Worm (Caenorhabditis elegans) whole organism, young adult: Measurements from ENCODE around the gene Y19D2B.1.

Source experiments
- B0019.2 ChIP-seq: fragments of 200-800 bp; sonication (Bioruptor generic); conservative IDR thresholded peaks from 2 replicates; pipeline ENCODE4 v1.3.6; 2022; ENCODE audit warnings: missing genetic modification reagents, missing genetic modification characterization, missing compliant biosample characterization
- F10E7.11 ChIP-seq: sonication (generic microtip); optimal IDR thresholded peaks from 2 replicates; lab custom pipeline; 2017; ENCODE audit warnings: mild to moderate bottlenecking, missing genetic modification characterization, moderate library complexity, missing compliant biosample characterization
- F23B12.7 ChIP-seq: sonication (generic microtip); optimal IDR thresholded peaks from 2 replicates; lab custom pipeline; 2017; ENCODE audit warnings: missing genetic modification characterization, mild to moderate bottlenecking, missing compliant biosample characterization, antibody characterized with exemption, moderate library complexity; ENCODE audit not compliant: insufficient read depth
- F39B2.1 ChIP-seq: fragments of 200-800 bp; sonication (Bioruptor generic); IDR thresholded peaks from 2 replicates; pipeline ENCODE4 v1.3.6; 2022; ENCODE audit warnings: missing genetic modification reagents, missing genetic modification characterization, missing compliant biosample characterization
- K12H6.12 ChIP-seq: fragments of 200-800 bp; sonication (Bioruptor generic); optimal IDR thresholded peaks from 2 replicates; lab custom pipeline; 2018; ENCODE audit warnings: mild to moderate bottlenecking, missing genetic modification characterization, missing compliant biosample characterization
- T07F8.4 ChIP-seq: sonication (generic microtip); optimal IDR thresholded peaks from 2 replicates; lab custom pipeline; 2016; ENCODE audit warnings: mild to moderate bottlenecking, missing genetic modification characterization, moderate library complexity, missing compliant biosample characterization
- T26A5.8 ChIP-seq: sonication (generic microtip); optimal IDR thresholded peaks from 2 replicates; lab custom pipeline; 2016; ENCODE audit warnings: missing genetic modification characterization, missing compliant biosample characterization
- Y67H2A.10 ChIP-seq: fragments of 200-800 bp; sonication (Bioruptor generic); conservative IDR thresholded peaks from 2 replicates; pipeline ENCODE4 v1.3.6; 2022; ENCODE audit warnings: missing genetic modification reagents, missing genetic modification characterization, missing compliant biosample characterization
- Y95B8A.8 ChIP-seq: fragments of 200-800 bp; sonication (Bioruptor generic); IDR thresholded peaks from 2 replicates; pipeline ENCODE4 v1.3.6; 2022; ENCODE audit warnings: missing genetic modification reagents, missing genetic modification characterization, missing compliant biosample characterization
- akir-1 ChIP-seq: fragments of 200-800 bp; sonication (Bioruptor generic); optimal IDR thresholded peaks from 2 replicates; lab custom pipeline; 2018; ENCODE audit warnings: mild to moderate bottlenecking, missing genetic modification characterization, moderate library complexity, missing compliant biosample characterization
- athp-1 ChIP-seq: sonication (generic microtip); optimal IDR thresholded peaks from 2 replicates; lab custom pipeline; 2017; ENCODE audit warnings: mild to moderate bottlenecking, missing genetic modification characterization, missing compliant biosample characterization
- attf-3 ChIP-seq: fragments of 200-800 bp; sonication (Bioruptor generic); conservative IDR thresholded peaks from 2 replicates; pipeline ENCODE4 v1.3.6; 2022; ENCODE audit warnings: missing genetic modification reagents, missing genetic modification characterization, missing compliant biosample characterization
- bed-1 ChIP-seq: fragments of 200-800 bp; sonication (Bioruptor generic); IDR thresholded peaks from 2 replicates; pipeline ENCODE4 v1.3.6; 2022; ENCODE audit warnings: missing genetic modification reagents, missing genetic modification characterization, missing compliant biosample characterization
- cebp-1 ChIP-seq, 2 experiments: fragments of 200-800 bp in 1 of 2; sonication (Bioruptor generic) in 1 of 2; sonication (generic microtip) in 1 of 2; IDR thresholded peaks in 1 of 2; optimal IDR thresholded peaks in 1 of 2; 2 replicates each; pipeline versions ENCODE4 v1.3.6 to Lab custom; 2017 to 2022; ENCODE audit warnings: missing compliant biosample characterization in 2 of 2, missing genetic modification characterization in 2 of 2, mild to moderate bottlenecking in 1 of 2, missing genetic modification reagents in 1 of 2, moderate library complexity in 1 of 2
- dpl-1 ChIP-seq: fragments of 150-350 bp; optimal IDR thresholded peaks from 2 replicates; lab custom pipeline; 2014; ENCODE audit warnings: missing biosample characterization, missing genetic modification reagents, missing genetic modification characterization
- egrh-3 ChIP-seq: fragments of 200-800 bp; sonication (Bioruptor generic); IDR thresholded peaks from 2 replicates; pipeline ENCODE4 v1.3.6; 2022; ENCODE audit warnings: missing genetic modification reagents, missing genetic modification characterization, missing compliant biosample characterization
- ekl-4 ChIP-seq: fragments of 200-800 bp; sonication (Bioruptor generic); IDR thresholded peaks from 2 replicates; pipeline ENCODE4 v1.3.6; 2022; ENCODE audit warnings: missing genetic modification reagents, missing genetic modification characterization, missing compliant biosample characterization
- fkh-3 ChIP-seq: sonication (generic microtip); optimal IDR thresholded peaks from 2 replicates; lab custom pipeline; 2016; ENCODE audit warnings: mild to moderate bottlenecking, missing genetic modification characterization, missing compliant biosample characterization
- hlh-12 ChIP-seq: sonication (generic microtip); optimal IDR thresholded peaks from 2 replicates; lab custom pipeline; 2016; ENCODE audit warnings: missing genetic modification characterization, missing compliant biosample characterization
- hlh-26 ChIP-seq: fragments of 200-800 bp; sonication (Bioruptor generic); conservative IDR thresholded peaks from 2 replicates; pipeline ENCODE4 v1.3.6; 2022; ENCODE audit warnings: missing genetic modification reagents, missing genetic modification characterization, missing compliant biosample characterization
- hmg-20 ChIP-seq: fragments of 200-800 bp; sonication (Bioruptor generic); IDR thresholded peaks from 2 replicates; pipeline ENCODE4 v1.3.6; 2022; ENCODE audit warnings: missing genetic modification reagents, missing genetic modification characterization, missing compliant biosample characterization
- hsf-1 ChIP-seq: fragments of 200-800 bp; sonication (Bioruptor generic); IDR thresholded peaks from 2 replicates; pipeline ENCODE4 v1.3.6; 2022; ENCODE audit warnings: missing genetic modification reagents, missing genetic modification characterization, missing compliant biosample characterization
- lag-1 ChIP-seq: fragments of 200-800 bp; sonication (Bioruptor generic); IDR thresholded peaks from 2 replicates; pipeline ENCODE4 v1.3.6; 2022; ENCODE audit warnings: missing genetic modification reagents, missing genetic modification characterization, missing compliant biosample characterization
- let-607 ChIP-seq, 2 experiments: fragments of 200-800 bp in 1 of 2; sonication (Bioruptor generic) in 1 of 2; sonication (generic microtip) in 1 of 2; optimal IDR thresholded peaks; 2 replicates each; lab custom pipeline; 2016 to 2018; ENCODE audit warnings: mild to moderate bottlenecking in 2 of 2, missing compliant biosample characterization in 2 of 2, missing genetic modification characterization in 2 of 2, moderate library complexity in 2 of 2, missing genotype in 1 of 2
- madf-10 ChIP-seq: sonication (generic microtip); optimal IDR thresholded peaks from 2 replicates; lab custom pipeline; 2016; ENCODE audit warnings: mild to moderate bottlenecking, missing genetic modification characterization, missing compliant biosample characterization
- madf-8 ChIP-seq: fragments of 200-800 bp; sonication (Bioruptor generic); conservative IDR thresholded peaks from 2 replicates; pipeline ENCODE4 v1.3.6; 2022; ENCODE audit warnings: missing genetic modification reagents, missing genetic modification characterization, missing compliant biosample characterization
- mel-28 ChIP-seq: sonication (generic microtip); optimal IDR thresholded peaks from 2 replicates; lab custom pipeline; 2016; ENCODE audit warnings: borderline replicate concordance, mild to moderate bottlenecking, missing genetic modification characterization, missing compliant biosample characterization
- nfya-2 ChIP-seq: fragments of 200-800 bp; sonication (Bioruptor generic); IDR thresholded peaks from 2 replicates; pipeline ENCODE4 v1.3.6; 2022; ENCODE audit warnings: missing genetic modification reagents, missing genetic modification characterization, missing compliant biosample characterization
- nfyb-1 ChIP-seq: fragments of 200-800 bp; sonication (Bioruptor generic); IDR thresholded peaks from 2 replicates; pipeline ENCODE4 v1.3.6; 2022; ENCODE audit warnings: missing genetic modification reagents, missing genetic modification characterization, missing compliant biosample characterization
- nhr-120 ChIP-seq: fragments of 200-800 bp; sonication (Bioruptor generic); IDR thresholded peaks from 2 replicates; pipeline ENCODE4 v1.3.6; 2022; ENCODE audit warnings: missing genetic modification characterization, missing compliant biosample characterization
- nhr-27 ChIP-seq: fragments of 200-800 bp; sonication (Bioruptor generic); optimal IDR thresholded peaks from 2 replicates; lab custom pipeline; 2018; ENCODE audit warnings: mild to moderate bottlenecking, missing genetic modification characterization, moderate library complexity, missing compliant biosample characterization
- nhr-80 ChIP-seq: sonication (generic microtip); optimal IDR thresholded peaks from 2 replicates; lab custom pipeline; 2016; ENCODE audit warnings: missing genetic modification characterization, missing compliant biosample characterization
- rcor-1 ChIP-seq: fragments of 200-800 bp; sonication (Bioruptor generic); IDR thresholded peaks from 2 replicates; pipeline ENCODE4 v1.3.6; 2022; ENCODE audit warnings: missing genetic modification reagents, missing genetic modification characterization, missing compliant biosample characterization
- sdz-38 ChIP-seq: sonication (generic microtip); optimal IDR thresholded peaks from 2 replicates; lab custom pipeline; 2016; ENCODE audit warnings: missing genotype, missing genetic modification characterization, missing compliant biosample characterization
- snpc-1.1 ChIP-seq: sonication (generic microtip); optimal IDR thresholded peaks from 2 replicates; lab custom pipeline; 2017; ENCODE audit warnings: missing genetic modification characterization, mild to moderate bottlenecking, missing compliant biosample characterization, antibody characterized with exemption, moderate library complexity, missing genotype, missing genetic modification reagents; ENCODE audit not compliant: insufficient read depth
- snpc-1.3 ChIP-seq: sonication (generic microtip); optimal IDR thresholded peaks from 2 replicates; lab custom pipeline; 2017; ENCODE audit warnings: missing genetic modification characterization, mild to moderate bottlenecking, missing compliant biosample characterization, antibody characterized with exemption, moderate library complexity, missing genotype, missing genetic modification reagents; ENCODE audit not compliant: insufficient read depth
- snpc-4 ChIP-seq, 5 experiments: fragments of 150-350 bp in 1 of 5; sonication (generic microtip) in 4 of 5; optimal IDR thresholded peaks; 2 replicates each; lab custom pipeline; 2014 to 2018; ENCODE audit warnings: missing genetic modification characterization in 5 of 5, missing biosample characterization in 3 of 5, antibody characterized with exemption in 2 of 5, mild to moderate bottlenecking in 2 of 5, missing compliant biosample characterization in 2 of 5, missing genotype in 2 of 5, moderate library complexity in 2 of 5, missing genetic modification reagents in 1 of 5
- tlf-1 ChIP-seq: fragments of 200-800 bp; sonication (Bioruptor generic); optimal IDR thresholded peaks from 2 replicates; lab custom pipeline; 2018; ENCODE audit warnings: mild to moderate bottlenecking, missing genetic modification characterization, missing compliant biosample characterization
- unc-62 ChIP-seq: fragments of 150-350 bp; optimal IDR thresholded peaks from 2 replicates; lab custom pipeline; 2014; ENCODE audit warnings: missing biosample characterization, missing genetic modification reagents, missing genetic modification characterization
- ztf-3 ChIP-seq: fragments of 200-800 bp; sonication (Bioruptor generic); optimal IDR thresholded peaks from 2 replicates; lab custom pipeline; 2018; ENCODE audit warnings: mild to moderate bottlenecking, missing genetic modification characterization, missing compliant biosample characterization

Y19D2B.1 gene

DNA sequence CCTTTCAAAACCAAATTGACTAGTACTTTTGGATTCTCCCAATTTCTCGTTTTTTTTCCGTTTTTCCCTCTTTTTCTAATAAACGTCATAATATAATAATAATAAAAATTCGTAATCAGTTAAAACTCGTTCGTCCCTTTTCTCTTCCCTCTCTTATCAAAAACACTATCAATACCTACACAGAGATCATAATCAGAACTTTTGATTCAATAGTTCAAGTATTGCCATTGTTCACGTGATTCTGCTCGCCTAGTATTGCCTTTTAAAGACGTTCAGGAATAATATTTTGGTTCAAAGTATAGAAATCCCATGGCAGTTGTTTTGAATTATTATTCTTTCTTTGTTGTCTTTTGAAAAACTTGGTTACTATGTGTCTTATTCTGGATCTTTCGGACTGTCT lies 1.9 kb upstream of the Y19D2B.1 start (continued):
- TF ChIP-seq F23B12.7 (tag; lab: Kevin White, UChicago) (peak; percentile 44), B0019.2 (GFP tag; lab: Robert Waterston, UW) (no peak), mel-28 (tag; lab: Kevin White, UChicago) (no peak), snpc-1.1 (no peak), K12H6.12 (tag; lab: Kevin White, UChicago) (no peak), tlf-1 (no peak), snpc-4 (GFP tag; optimal IDR thresholded peaks at IDR 0.05; lab: Kevin White, UChicago) (no peak), snpc-4 (tag; optimal IDR thresholded peaks at IDR 0.05; lab: Kevin White, UChicago) (peak in 1 of 4 experiments; percentile 2), hmg-20 (GFP tag; lab: Robert Waterston, UW) (no peak), madf-8 (no peak), T26A5.8 (tag; lab: Kevin White, UChicago) (no peak), F39B2.1 (GFP tag; lab: Robert Waterston, UW) (no peak), nfya-2 (GFP tag; lab: Robert Waterston, UW) (no peak), F10E7.11 (tag; lab: Kevin White, UChicago) (no peak), cebp-1 (GFP tag; IDR thresholded peaks at IDR 0.05; lab: Robert Waterston, UW) (no peak), cebp-1 (tag; optimal IDR thresholded peaks at IDR 0.05; lab: Kevin White, UChicago) (peak; percentile 14)

DNA sequence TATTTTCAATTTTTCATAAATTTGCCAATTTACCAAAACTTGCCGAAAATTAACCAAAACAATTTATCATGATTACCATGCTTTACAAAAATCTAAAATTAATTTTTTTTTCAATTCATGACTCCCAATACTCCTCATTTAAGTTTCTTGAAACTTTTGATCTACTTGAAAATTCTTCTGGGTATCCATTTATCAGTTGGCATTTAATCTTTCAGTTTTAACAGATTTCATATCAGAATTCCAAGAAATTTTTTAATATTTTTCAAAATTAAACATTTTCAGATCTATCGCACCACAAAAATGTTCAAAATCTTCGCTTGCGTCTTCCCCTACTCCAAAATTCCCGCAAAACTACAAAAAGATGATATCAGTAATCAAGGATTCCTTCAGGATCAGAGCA lies 1.2 kb upstream of the Y19D2B.1 start, which contains the start of gene Y19D2B.2:
Gene Y19D2B.2 (plus strand): TSS at position 301 of the 400 bp plus-strand sequence.
- TF ChIP-seq T07F8.4 (tag; lab: Kevin White, UChicago), result no peak
- TF ChIP-seq ztf-3 (GFP tag; lab: Kevin White, UChicago), result no peak
- TF ChIP-seq snpc-1.1, result no peak
- no peak for TF ChIP-seq akir-1 (GFP tag; lab: Kevin White, UChicago)
- TF ChIP-seq hlh-26 (GFP tag; lab: Robert Waterston, UW), result no peak
- no peak for TF ChIP-seq F10E7.11 (tag; lab: Kevin White, UChicago)
- no peak for TF ChIP-seq attf-3
- no peak for TF ChIP-seq fkh-3 (tag; lab: Kevin White, UChicago)
- no peak for TF ChIP-seq lag-1 (GFP tag; lab: Robert Waterston, UW)
- TF ChIP-seq egrh-3 (GFP tag; lab: Robert Waterston, UW), result no peak
- TF ChIP-seq hlh-12 (tag; lab: Kevin White, UChicago), result no peak
- TF ChIP-seq ekl-4, result no peak

DNA sequence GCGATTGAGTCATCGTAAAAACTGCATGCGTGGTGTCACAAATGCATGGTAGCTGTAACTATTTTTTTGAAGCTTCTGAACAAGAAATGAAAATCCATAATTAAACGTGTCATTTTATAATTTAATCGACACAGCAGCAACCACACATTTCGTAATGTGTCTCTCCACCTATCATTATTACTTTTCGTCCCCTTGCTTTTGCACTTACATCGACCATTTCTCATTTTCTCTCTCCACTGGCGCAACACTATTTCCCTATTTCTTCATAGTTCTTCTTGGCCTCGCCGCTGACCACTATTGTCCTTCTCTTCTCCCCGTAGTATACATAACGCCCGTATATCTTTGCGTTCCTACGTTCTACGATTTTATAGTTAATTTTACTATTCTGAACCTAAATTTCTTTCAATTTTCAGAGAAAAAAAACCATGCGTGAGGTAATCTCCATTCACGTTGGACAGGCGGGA lies 4.4 kb downstream of the Y19D2B.1 start, which contains the start of gene tba-4:
Gene tba-4 (plus strand): TSS at position 414 of the 464 bp plus-strand sequence.
- TF ChIP-seq nhr-27 (tag; lab: Kevin White, UChicago) (no peak), cebp-1 (GFP tag; IDR thresholded peaks at IDR 0.05; lab: Robert Waterston, UW) (peak; percentile 50; the same call in 1 of the 2 replicates), cebp-1 (tag; optimal IDR thresholded peaks at IDR 0.05; lab: Kevin White, UChicago) (no peak), let-607 (tag; optimal IDR thresholded peaks at IDR 0.05; lab: Kevin White, UChicago) (peak in 1 of 2 experiments; percentile 63), nhr-80 (tag; lab: Kevin White, UChicago) (peak; percentile 83)
- TF ChIP-seq, all 124 proteins: peak for 3

DNA sequence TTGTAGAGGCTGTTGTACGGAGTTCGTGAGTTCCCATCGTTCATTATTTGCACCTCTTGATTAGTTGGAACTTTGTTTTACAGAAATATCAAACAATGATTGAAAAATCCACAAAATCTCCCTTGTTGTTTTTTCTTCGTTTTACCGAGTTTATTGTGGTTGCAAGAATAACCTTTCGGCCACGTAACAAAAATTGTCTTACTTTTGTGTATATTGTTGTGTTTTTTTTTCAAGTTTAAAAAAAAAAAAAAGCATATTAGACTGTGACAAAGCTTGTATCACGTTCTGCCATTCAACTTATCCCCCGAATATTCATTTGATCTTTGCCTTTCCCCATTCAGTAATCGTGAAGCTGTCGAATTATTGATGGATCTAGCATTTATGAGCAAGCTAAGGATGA lies 5.6 kb downstream of the Y19D2B.1 start, which contains the start of gene F44F4.10:
Gene F44F4.10 (minus strand): TSS at position 101 of the 400 bp plus-strand sequence.
- TF ChIP-seq Y95B8A.8 (GFP tag; lab: Robert Waterston, UW) (no peak), nhr-27 (tag; lab: Kevin White, UChicago) (no peak), madf-10 (tag; lab: Kevin White, UChicago) (no peak), hsf-1 (GFP tag; lab: Robert Waterston, UW) (no peak), nhr-120 (GFP tag; lab: Robert Waterston, UW) (no peak), snpc-1.3 (tag; lab: Kevin White, UChicago) (no peak), sdz-38 (no peak), nfyb-1 (GFP tag; lab: Robert Waterston, UW) (no peak), dpl-1 (no peak), bed-1 (GFP tag; lab: Robert Waterston, UW) (no peak), unc-62 (GFP tag; lab: Kevin White, UChicago) (no peak), rcor-1 (GFP tag; lab: Robert Waterston, UW) (no peak), athp-1 (tag; lab: Kevin White, UChicago) (no peak), Y67H2A.10 (GFP tag; lab: Robert Waterston, UW) (no peak)
